Worm (Caenorhabditis elegans): ENCODE data around the gene scp-1.

scp-1 gene

ce11 chrII:9291632-9292031, 42.2 kb upstream of the scp-1 start, which contains the start of gene acs-7:
Gene acs-7, plus strand, starts transcription at chrII:9292017.
- TF ChIP-seq ttx-3 (tag; optimal IDR thresholded peaks at IDR 0.05) (no peak), ceh-19 (GFP tag; optimal IDR thresholded peaks at IDR 0.05) (no peak), elt-2 (tag; optimal IDR thresholded peaks at IDR 0.05) (peak; percentile 94), nhr-11 (tag; optimal IDR thresholded peaks at IDR 0.05) (no peak), F13H6.1 (tag; optimal IDR thresholded peaks at IDR 0.05) (no peak), ceh-31 (tag; optimal IDR thresholded peaks at IDR 0.05) (no peak), dve-1 (tag; optimal IDR thresholded peaks at IDR 0.05) (no peak), syd-9 (tag; optimal IDR thresholded peaks at IDR 0.05) (no peak)

ce11 chrII:9295678-9296077, 38.1 kb upstream of the scp-1 start, which contains the start of gene C01G6.9:
Gene C01G6.9, minus strand, starts transcription at chrII:9295818.
- TF ChIP-seq ceh-24 (tag; optimal IDR thresholded peaks at IDR 0.05): no peak

DNA sequence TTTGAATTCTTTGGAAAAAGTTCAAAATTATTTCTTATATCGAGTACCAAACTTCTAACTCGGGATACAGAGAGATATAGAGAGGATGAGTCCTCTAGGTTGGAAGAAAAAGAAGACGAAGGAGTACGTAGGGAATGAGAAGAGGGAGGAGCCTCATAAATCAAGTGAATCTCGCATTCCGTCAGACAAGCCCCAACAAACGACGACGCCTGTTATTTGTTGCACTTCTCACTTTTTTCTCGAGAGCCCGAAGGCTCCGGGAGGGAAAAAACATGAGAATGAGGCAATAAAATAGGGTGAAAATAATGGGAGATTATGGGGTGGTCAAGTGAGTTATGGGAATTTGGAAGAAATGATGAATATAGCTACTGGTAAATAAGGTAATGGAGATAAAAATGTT, 34.1 kb upstream of the scp-1 start:
- TF ChIP-seq unc-55 (GFP tag; optimal IDR thresholded peaks at IDR 0.05) (peak; percentile 45), pax-1 (tag; optimal IDR thresholded peaks at IDR 0.05) (no peak)

DNA sequence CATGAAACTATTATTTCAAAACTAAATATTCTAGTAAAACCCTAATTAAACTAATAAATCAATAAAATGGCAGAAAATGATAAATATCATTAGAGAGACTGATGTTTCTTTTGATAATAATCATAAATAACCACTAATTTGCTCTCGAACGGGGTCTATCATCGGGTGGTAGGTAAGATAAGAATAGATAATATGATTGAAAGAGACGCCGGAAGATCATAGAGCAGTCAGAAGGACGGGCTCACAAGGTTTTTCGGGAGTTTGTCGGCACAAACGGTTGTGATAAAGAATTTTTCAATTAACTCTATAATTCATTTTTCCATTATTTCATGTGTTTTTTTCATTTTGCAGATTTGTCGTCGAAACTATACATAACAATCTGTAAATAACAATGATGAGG, 32.7 kb upstream of the scp-1 start:
- TF ChIP-seq unc-55 (GFP tag; optimal IDR thresholded peaks at IDR 0.05): peak; percentile 13
- TF ChIP-seq che-1 (tag; optimal IDR thresholded peaks at IDR 0.05): no peak
- TF ChIP-seq elt-2 (tag; optimal IDR thresholded peaks at IDR 0.05): peak; percentile 90

DNA sequence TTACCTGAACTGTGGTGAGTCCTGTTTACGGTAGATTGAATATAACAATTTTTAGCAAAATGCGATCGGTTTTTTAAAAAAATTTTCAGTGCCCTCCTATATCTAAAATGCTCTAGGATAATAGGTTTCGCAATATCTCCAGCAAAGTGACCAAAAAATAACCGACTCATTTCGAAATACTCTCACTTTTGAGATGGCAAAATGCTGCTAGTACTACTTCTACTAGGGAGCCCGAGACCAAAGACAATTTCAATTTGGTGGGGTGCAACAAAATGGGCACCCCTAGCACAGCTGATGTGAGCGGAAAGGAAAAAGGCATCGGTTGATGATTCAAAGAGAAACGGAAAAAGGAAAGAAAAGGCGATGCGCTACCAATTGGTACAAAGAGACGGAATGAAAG, 30.3 kb upstream of the scp-1 start:
- TF ChIP-seq ceh-18 (tag; optimal IDR thresholded peaks at IDR 0.05): no peak

ce11 chrII:9304849-9305248, 29.0 kb upstream of the scp-1 start:
- no peak for TF ChIP-seq rnt-1 (tag; optimal IDR thresholded peaks at IDR 0.05)
- TF ChIP-seq unc-42 (tag; optimal IDR thresholded peaks at IDR 0.05): peak; percentile 73
- TF ChIP-seq tbx-2 (tag; optimal IDR thresholded peaks at IDR 0.05): peak; percentile 5
- TF ChIP-seq ceh-31 (tag; optimal IDR thresholded peaks at IDR 0.05): peak; percentile 3

DNA sequence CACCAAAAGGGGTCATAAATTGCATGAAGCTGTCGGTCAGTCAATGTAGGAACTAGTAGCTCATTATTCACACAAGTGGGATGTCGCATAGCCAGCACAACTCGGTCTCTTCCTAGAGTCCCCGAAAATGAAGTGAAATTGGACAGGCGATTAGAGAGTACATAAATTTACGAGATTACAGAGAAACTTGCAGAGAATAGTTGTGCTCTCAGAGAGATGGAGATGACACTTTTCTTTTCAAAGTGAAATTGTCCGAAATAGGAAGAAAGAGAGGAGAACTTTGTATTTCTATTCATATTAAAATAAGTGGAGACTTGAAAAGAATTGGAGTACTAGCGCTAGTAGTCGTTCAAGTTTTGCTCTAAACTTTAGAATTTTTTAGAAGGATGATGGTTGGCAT, 28.2 kb upstream of the scp-1 start:
- no peak for TF ChIP-seq che-1 (tag; optimal IDR thresholded peaks at IDR 0.05)
- TF ChIP-seq mec-3 (tag; optimal IDR thresholded peaks at IDR 0.05; ENCODE audit: borderline replicate concordance): no peak
- no peak for TF ChIP-seq ceh-48 (tag; optimal IDR thresholded peaks at IDR 0.05)
- TF ChIP-seq hlh-6 (tag; optimal IDR thresholded peaks at IDR 0.05): no peak
- peak; percentile 4 for TF ChIP-seq unc-55 (GFP tag; optimal IDR thresholded peaks at IDR 0.05)
- peak; percentile 65 for TF ChIP-seq unc-42 (tag; optimal IDR thresholded peaks at IDR 0.05)
- TF ChIP-seq ceh-9 (tag; optimal IDR thresholded peaks at IDR 0.05): no peak
- peak; percentile 27 for TF ChIP-seq ceh-34 (tag; optimal IDR thresholded peaks at IDR 0.05)

- TF ChIP-seq rnt-1 (tag; optimal IDR thresholded peaks at IDR 0.05) (peak; percentile 56), syd-9 (tag; optimal IDR thresholded peaks at IDR 0.05) (peak; percentile 1), lim-6 (tag; optimal IDR thresholded peaks at IDR 0.05) (peak; percentile 0), ceh-14 (tag; optimal IDR thresholded peaks at IDR 0.05) (peak; percentile 66), ceh-6 (GFP tag; optimal IDR thresholded peaks at IDR 0.05) (no peak), nfya-1 (tag; optimal IDR thresholded peaks at IDR 0.05) (peak; percentile 52), ceh-31 (tag; optimal IDR thresholded peaks at IDR 0.05) (peak; percentile 52), unc-42 (tag; optimal IDR thresholded peaks at IDR 0.05) (peak; percentile 94), ttx-3 (tag; optimal IDR thresholded peaks at IDR 0.05) (no peak), unc-55 (GFP tag; optimal IDR thresholded peaks at IDR 0.05) (peak; percentile 91)
Observed at ce11 chrII:9306835-9307234, 27.0 kb upstream of the scp-1 start.

- TF ChIP-seq ceh-45 (GFP tag; IDR thresholded peaks at IDR 0.05) (no peak), hlh-6 (tag; optimal IDR thresholded peaks at IDR 0.05) (no peak), pha-4 (tag; optimal IDR thresholded peaks at IDR 0.05) (no peak), ceh-48 (tag; optimal IDR thresholded peaks at IDR 0.05) (no peak), Y22D7AL.16 (tag; optimal IDR thresholded peaks at IDR 0.05) (no peak), K09A11.1 (tag; optimal IDR thresholded peaks at IDR 0.05; ENCODE audit: insufficient read depth) (no peak), nhr-232 (tag; optimal IDR thresholded peaks at IDR 0.05) (no peak), ceh-2 (tag; optimal IDR thresholded peaks at IDR 0.05) (peak; percentile 6), ceh-18 (tag; optimal IDR thresholded peaks at IDR 0.05) (no peak), pag-3 (tag; optimal IDR thresholded peaks at IDR 0.05; ENCODE audit: borderline replicate concordance) (no peak), ahr-1 (tag; optimal IDR thresholded peaks at IDR 0.05) (no peak), ceh-24 (tag; optimal IDR thresholded peaks at IDR 0.05) (no peak), F13H6.1 (tag; optimal IDR thresholded peaks at IDR 0.05) (no peak), lim-6 (tag; optimal IDR thresholded peaks at IDR 0.05) (no peak), T23F11.4 (GFP tag; optimal IDR thresholded peaks at IDR 0.05) (no peak), elt-2 (tag; optimal IDR thresholded peaks at IDR 0.05) (no peak), zip-5 (tag; optimal IDR thresholded peaks at IDR 0.05) (no peak)
Observed at ce11 chrII:9308614-9309046, 25.2 kb upstream of the scp-1 start.

Data from whole organism, late embryonic.